Worm (Caenorhabditis elegans) whole organism, L4 larva: ENCODE measurements around the gene algn-8.

Source experiments
- F10B5.3 ChIP-seq: sonication (generic microtip); optimal IDR thresholded peaks from 2 replicates; lab custom pipeline; 2016; ENCODE audit warnings: mild to moderate bottlenecking, missing genetic modification characterization, missing compliant biosample characterization
- F49E8.2 ChIP-seq: sonication (generic microtip); optimal IDR thresholded peaks from 2 replicates; lab custom pipeline; 2016; ENCODE audit warnings: missing compliant biosample characterization, mild to moderate bottlenecking, missing genetic modification characterization, borderline replicate concordance
- T20F7.1 ChIP-seq: fragments of 200-800 bp; sonication (Bioruptor generic); optimal IDR thresholded peaks from 2 replicates; lab custom pipeline; 2018; ENCODE audit warnings: mild to moderate bottlenecking, missing genetic modification characterization, missing compliant biosample characterization
- T26A8.4 ChIP-seq: fragments of 200-800 bp; sonication (Bioruptor generic); IDR thresholded peaks from 2 replicates; pipeline ENCODE4 v1.3.6; 2022; ENCODE audit warnings: missing genetic modification characterization, missing compliant biosample characterization
- ZK546.5 ChIP-seq, 2 experiments: sonication (generic microtip); optimal IDR thresholded peaks; 2 replicates each; lab custom pipeline; 2017; ENCODE audit warnings: missing biosample characterization in 2 of 2, missing genetic modification characterization in 2 of 2
- ama-1 ChIP-seq: fragments of 150-350 bp; optimal IDR thresholded peaks from 2 replicates; lab custom pipeline; 2014; ENCODE audit warnings: inconsistent platforms, mixed read lengths
- arid-1 ChIP-seq: fragments of 200-800 bp; sonication (Bioruptor generic); conservative IDR thresholded peaks from 2 replicates; pipeline ENCODE4 v1.3.6; 2022; ENCODE audit warnings: missing genetic modification reagents, missing genetic modification characterization, missing compliant biosample characterization
- ceh-20 ChIP-seq: fragments of 200-800 bp; sonication (Bioruptor generic); IDR thresholded peaks from 2 replicates; pipeline ENCODE4 v1.3.6; 2022; ENCODE audit warnings: missing genetic modification reagents, missing genetic modification characterization, missing compliant biosample characterization
- ceh-32 ChIP-seq: sonication (generic microtip); optimal IDR thresholded peaks from 2 replicates; lab custom pipeline; 2016; ENCODE audit warnings: mild to moderate bottlenecking, missing genetic modification characterization, missing compliant biosample characterization; ENCODE audit not compliant: poor library complexity
- ces-1 ChIP-seq: fragments of 150-350 bp; sonication (generic microtip); optimal IDR thresholded peaks from 4 replicates; lab custom pipeline; 2014; ENCODE audit warnings: missing biosample characterization, missing genetic modification reagents, missing genetic modification characterization
- cey-2 ChIP-seq: sonication (generic microtip); optimal IDR thresholded peaks from 3 replicates; lab custom pipeline; 2017; ENCODE audit warnings: missing genetic modification characterization, mild to moderate bottlenecking, missing compliant biosample characterization, antibody characterized with exemption, borderline replicate concordance; ENCODE audit not compliant: insufficient read depth
- daf-12 ChIP-seq: fragments of 150-350 bp; optimal IDR thresholded peaks from 2 replicates; lab custom pipeline; 2014; ENCODE audit warnings: missing biosample characterization, missing genetic modification reagents, missing genetic modification characterization
- egl-27 ChIP-seq: sonication (generic microtip); optimal IDR thresholded peaks from 3 replicates; lab custom pipeline; 2017; ENCODE audit warnings: missing biosample characterization, missing genetic modification reagents, missing genetic modification characterization
- egl-43 ChIP-seq: fragments of 200-800 bp; sonication (Bioruptor generic); IDR thresholded peaks from 2 replicates; pipeline ENCODE4 v1.3.6; 2022; ENCODE audit warnings: missing genetic modification reagents, missing genetic modification characterization, missing compliant biosample characterization
- lim-7 ChIP-seq: fragments of 200-800 bp; sonication (Bioruptor generic); IDR thresholded peaks from 2 replicates; pipeline ENCODE4 v1.3.6; 2022; ENCODE audit warnings: missing genetic modification characterization, missing compliant biosample characterization
- lin-38 ChIP-seq: fragments of 200-800 bp; sonication (Bioruptor generic); IDR thresholded peaks from 2 replicates; pipeline ENCODE4 v1.3.6; 2022; ENCODE audit warnings: missing genetic modification reagents, missing genetic modification characterization, missing compliant biosample characterization
- lir-3 ChIP-seq: sonication (generic microtip); optimal IDR thresholded peaks from 2 replicates; lab custom pipeline; 2016; ENCODE audit warnings: mild to moderate bottlenecking, missing genetic modification characterization, missing compliant biosample characterization
- mdl-1 ChIP-seq, 2 experiments: fragments of 150-350 bp in 1 of 2; sonication (generic microtip) in 1 of 2; optimal IDR thresholded peaks; 2 replicates each; lab custom pipeline; 2014 to 2017; ENCODE audit warnings: missing biosample characterization in 2 of 2, missing genetic modification characterization in 2 of 2
- mep-1 ChIP-seq: fragments of 150-350 bp; sonication (generic microtip); optimal IDR thresholded peaks from 3 replicates; lab custom pipeline; 2014; ENCODE audit warnings: missing biosample characterization, missing genetic modification characterization
- nhr-102 ChIP-seq: sonication (generic microtip); optimal IDR thresholded peaks from 2 replicates; lab custom pipeline; 2016; ENCODE audit warnings: mild to moderate bottlenecking, missing genetic modification characterization, moderate library complexity, missing compliant biosample characterization
- rbr-2 ChIP-seq: sonication (generic microtip); optimal IDR thresholded peaks from 2 replicates; lab custom pipeline; 2016; ENCODE audit warnings: missing genotype, missing genetic modification characterization, missing compliant biosample characterization
- saeg-2 ChIP-seq: fragments of 200-800 bp; sonication (Bioruptor generic); IDR thresholded peaks from 2 replicates; pipeline ENCODE4 v1.3.6; 2022; ENCODE audit warnings: missing genetic modification reagents, missing genetic modification characterization, missing compliant biosample characterization
- sdz-12 ChIP-seq: fragments of 200-800 bp; sonication (Bioruptor generic); optimal IDR thresholded peaks from 2 replicates; lab custom pipeline; 2018; ENCODE audit warnings: mild to moderate bottlenecking, missing genetic modification characterization, missing compliant biosample characterization
- spr-1 ChIP-seq: sonication (generic microtip); optimal IDR thresholded peaks from 2 replicates; lab custom pipeline; 2016; ENCODE audit warnings: mild to moderate bottlenecking, missing genetic modification characterization, missing compliant biosample characterization
- tag-97 ChIP-seq: fragments of 200-800 bp; sonication (Bioruptor generic); IDR thresholded peaks from 2 replicates; pipeline ENCODE4 v1.3.6; 2022; ENCODE audit warnings: missing genetic modification characterization, missing compliant biosample characterization
- tra-1 ChIP-seq: fragments of 200-800 bp; sonication (Bioruptor generic); IDR thresholded peaks from 2 replicates; pipeline ENCODE4 v1.3.6; 2022; ENCODE audit warnings: missing genetic modification reagents, missing genetic modification characterization, missing compliant biosample characterization
- unc-39 ChIP-seq: sonication (generic microtip); optimal IDR thresholded peaks from 2 replicates; lab custom pipeline; 2017; ENCODE audit warnings: missing biosample characterization, missing genetic modification characterization
- unc-62 ChIP-seq, 3 experiments: fragments of 150-350 bp in 1 of 3; sonication (generic microtip); optimal IDR thresholded peaks in 2 of 3; peaks in 1 of 3; 1 replicate in 1 of 3; 2 replicates in 2 of 3; lab custom pipeline; 2014 to 2017; ENCODE audit warnings: missing biosample characterization in 3 of 3, missing genetic modification characterization in 3 of 3, missing genetic modification reagents in 3 of 3, missing genotype in 1 of 3
- vab-7 ChIP-seq: fragments of 200-800 bp; sonication (Bioruptor generic); IDR thresholded peaks from 2 replicates; pipeline ENCODE4 v1.3.6; 2022; ENCODE audit warnings: missing genetic modification reagents, missing genetic modification characterization, missing compliant biosample characterization
- zag-1 ChIP-seq: fragments of 150-350 bp; optimal IDR thresholded peaks from 2 replicates; lab custom pipeline; 2014; ENCODE audit warnings: missing biosample characterization, missing genetic modification characterization
- zfp-3 ChIP-seq: fragments of 200-800 bp; sonication (Bioruptor generic); conservative IDR thresholded peaks from 2 replicates; pipeline ENCODE4 v1.3.6; 2022; ENCODE audit warnings: missing genetic modification reagents, missing genetic modification characterization, missing compliant biosample characterization
- zip-11 ChIP-seq: fragments of 200-800 bp; sonication (Bioruptor generic); IDR thresholded peaks from 2 replicates; pipeline ENCODE4 v1.3.6; 2022; ENCODE audit warnings: missing genetic modification characterization, missing compliant biosample characterization

The algn-8 gene

DNA sequence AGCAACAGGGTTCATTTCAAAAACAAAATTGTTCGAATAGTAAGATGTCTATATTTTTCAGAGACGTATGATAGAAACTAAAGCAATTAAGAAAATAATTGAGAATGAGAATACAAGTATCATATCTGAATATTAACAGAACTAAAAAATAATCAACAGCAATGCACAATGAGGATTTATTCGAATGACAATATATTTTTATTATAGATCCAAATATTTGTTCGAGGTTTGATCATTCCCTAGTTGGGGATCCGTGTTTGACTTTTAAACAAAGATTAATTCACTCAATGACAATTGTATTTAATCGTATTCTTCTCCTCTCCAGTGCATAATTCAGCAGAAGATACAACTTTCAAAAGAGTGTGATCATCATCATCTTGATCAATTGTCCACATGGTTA is 24.1 kb downstream of the algn-8 start, which contains the start of gene C08H9.18:
Gene C08H9.18 (minus strand): TSS at position 101 of the 400 bp plus-strand sequence.
- TF ChIP-seq unc-39, result no peak
- TF ChIP-seq tra-1 (GFP tag; lab: Robert Waterston, UW), result no peak

DNA sequence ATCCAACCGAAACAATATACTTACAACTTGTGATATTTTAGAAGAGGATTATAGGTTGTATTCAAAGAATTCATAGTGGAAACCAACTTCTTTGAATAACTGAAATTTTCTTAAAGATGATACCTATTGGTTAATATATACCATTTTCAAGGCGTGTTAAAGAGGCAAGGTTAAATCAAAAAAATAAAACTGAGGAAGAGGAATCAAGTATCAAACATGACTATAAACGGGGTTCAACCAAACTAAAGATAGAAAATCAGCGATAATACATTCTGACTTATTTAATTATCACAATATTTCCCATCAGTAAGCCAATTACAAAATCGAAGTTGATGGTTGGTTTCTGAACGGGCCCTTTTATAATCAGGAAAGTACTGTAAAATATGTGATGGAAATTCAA is 24.8 kb downstream of the algn-8 start, which contains the start of gene chil-3:
Gene chil-3 (minus strand): TSS at position 101 of the 400 bp plus-strand sequence.
- TF ChIP-seq tag-97 (GFP tag; lab: Robert Waterston, UW), result no peak
- no peak for TF ChIP-seq unc-62 (GFP tag; optimal IDR thresholded peaks at IDR 0.05 in 1 of 2; lab: Kevin White, UChicago)
- no peak for TF ChIP-seq unc-62 (tag; optimal IDR thresholded peaks at IDR 0.05; lab: Kevin White, UChicago)
- TF ChIP-seq ZK546.5 (tag; optimal IDR thresholded peaks at IDR 0.05; lab: Kevin White, UChicago), result no peak
- TF ChIP-seq nhr-102 (tag; lab: Kevin White, UChicago), result no peak
- TF ChIP-seq zip-11 (GFP tag; lab: Robert Waterston, UW), result no peak
- TF ChIP-seq, all 104 proteins: peak for 0

DNA sequence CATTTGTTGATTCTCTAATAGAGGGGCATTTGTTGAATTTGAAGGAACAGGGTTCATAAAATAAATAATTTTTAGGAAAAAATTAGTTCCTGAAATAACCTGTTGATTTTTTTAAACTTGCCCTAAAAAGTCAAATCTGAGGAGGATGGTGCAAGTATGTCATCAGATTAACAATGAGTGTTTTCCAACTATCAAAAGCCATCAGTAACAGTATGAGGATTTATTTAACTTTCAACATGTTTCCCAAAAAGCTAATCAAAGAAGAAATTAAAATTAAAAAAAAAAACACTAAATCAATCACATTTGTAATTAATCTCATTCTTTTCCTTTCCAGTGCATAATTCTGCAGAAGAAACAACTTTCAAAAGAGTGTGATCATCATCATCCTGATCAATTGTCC is 26.7 kb downstream of the algn-8 start, which contains the start of gene chil-5:
Gene chil-5 (minus strand): TSS at position 101 of the 400 bp plus-strand sequence.
- TF ChIP-seq saeg-2 (no peak), ceh-20 (GFP tag; lab: Robert Waterston, UW) (no peak), zag-1 (tag; lab: Kevin White, UChicago) (no peak), rbr-2 (tag; lab: Kevin White, UChicago) (no peak), F49E8.2 (tag; lab: Kevin White, UChicago) (no peak), egl-43 (GFP tag; lab: Robert Waterston, UW) (no peak), egl-27 (tag; lab: Kevin White, UChicago) (no peak)

DNA sequence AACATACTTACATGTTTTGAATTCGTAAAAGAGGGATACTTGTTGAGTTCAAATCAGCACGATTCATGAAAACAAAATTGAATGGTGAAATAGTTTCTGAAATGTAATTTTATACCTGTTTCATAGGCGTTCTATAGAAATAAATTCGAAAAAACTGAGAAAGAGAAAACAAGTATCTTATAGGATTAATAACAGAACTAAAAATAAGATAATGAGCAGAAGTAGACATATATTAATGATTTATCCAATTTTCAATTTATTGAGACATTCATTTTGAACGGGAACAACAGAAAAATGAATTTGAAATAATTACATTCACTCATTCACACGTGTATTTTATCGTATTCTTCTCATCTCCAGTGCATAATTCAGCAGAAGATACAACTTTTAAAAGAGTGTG is 28.5 kb downstream of the algn-8 start, which contains the start of gene chil-6:
Gene chil-6 (minus strand): TSS at position 101 of the 400 bp plus-strand sequence.
- TF ChIP-seq cey-2 (tag; lab: Kevin White, UChicago) (no peak), T26A8.4 (GFP tag; lab: Robert Waterston, UW) (no peak), arid-1 (GFP tag; lab: Robert Waterston, UW) (no peak), mep-1 (tag; lab: Kevin White, UChicago) (no peak), spr-1 (tag; lab: Kevin White, UChicago) (no peak), sdz-12 (GFP tag; lab: Kevin White, UChicago) (no peak), vab-7 (GFP tag; lab: Robert Waterston, UW) (no peak), mdl-1 (tag; optimal IDR thresholded peaks at IDR 0.05; lab: Kevin White, UChicago) (no peak), lim-7 (no peak), ceh-32 (tag; lab: Kevin White, UChicago) (no peak), lin-38 (no peak)
- TF ChIP-seq, all 104 proteins: peak for 0

DNA sequence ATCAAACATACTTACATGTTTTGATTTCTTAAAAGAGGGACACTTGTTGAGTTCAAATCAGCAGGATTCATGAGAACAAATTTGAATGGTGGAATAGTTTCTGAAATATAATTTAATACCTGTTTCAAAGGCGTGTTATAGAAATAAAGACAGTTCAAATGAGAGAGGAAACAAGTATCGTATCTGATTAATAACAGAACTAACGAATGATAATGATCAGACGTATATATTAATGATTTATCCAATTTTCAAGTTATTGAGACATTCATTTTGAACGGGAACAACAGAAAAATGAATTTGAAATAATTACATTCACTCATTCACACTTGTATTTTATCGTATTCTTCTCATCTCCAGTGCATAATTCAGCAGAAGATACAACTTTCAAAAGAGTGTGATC is 30.6 kb downstream of the algn-8 start, which contains the start of gene chil-4:
Gene chil-4 (minus strand): TSS at position 101 of the 400 bp plus-strand sequence.
- TF ChIP-seq F10B5.3 (tag; lab: Kevin White, UChicago) (no peak), ama-1 (no peak), zag-1 (tag; lab: Kevin White, UChicago) (no peak), ces-1 (GFP tag; lab: Kevin White, UChicago) (no peak), daf-12 (tag; lab: Kevin White, UChicago) (no peak), lir-3 (tag; lab: Kevin White, UChicago) (no peak), zfp-3 (GFP tag; lab: Robert Waterston, UW) (no peak), T20F7.1 (GFP tag; lab: Kevin White, UChicago) (no peak), mep-1 (tag; lab: Kevin White, UChicago) (no peak)
